Fruit fly (Drosophila melanogaster) whole organism, embryonic: ENCODE measurements around the gene Nsf2.
A peak's percentile ranks its signal among the peaks of the same experiment; 100 is the strongest.

ENCODE experiments used
- Bgb ChIP-seq: fragments of 200-800 bp; sonication (Bioruptor generic); IDR thresholded peaks from 2 replicates; pipeline ENCODE4 v1.3.6; 2022; ENCODE audit warnings: missing biosample characterization, missing genetic modification characterization; ENCODE audit not compliant: partially characterized antibody
- CG10321 ChIP-seq: fragments of 200-800 bp; sonication (Bioruptor generic); IDR thresholded peaks from 2 replicates; pipeline ENCODE4 v1.3.6; 2022; ENCODE audit warnings: missing biosample characterization, missing genetic modification characterization
- CG10543 ChIP-seq: fragments of 200-800 bp; sonication (Bioruptor generic); optimal IDR thresholded peaks from 3 replicates; lab custom pipeline; 2017; ENCODE audit warnings: missing biosample characterization, mild to moderate bottlenecking, missing genetic modification characterization, moderate library complexity
- CG11247 ChIP-seq: fragments of 200-800 bp; sonication (Bioruptor generic); IDR thresholded peaks from 2 replicates; pipeline ENCODE4 v1.3.6; 2022; ENCODE audit warnings: missing biosample characterization, missing genetic modification characterization
- CG12659 ChIP-seq: fragments of 200-800 bp; sonication (Bioruptor generic); optimal IDR thresholded peaks from 3 replicates; lab custom pipeline; 2017; ENCODE audit warnings: mild to moderate bottlenecking, missing biosample characterization, missing genetic modification reagents, missing genetic modification characterization
- CG17359 ChIP-seq: fragments of 200-800 bp; sonication (Bioruptor generic); optimal IDR thresholded peaks from 3 replicates; lab custom pipeline; 2018; ENCODE audit warnings: missing biosample characterization, mild to moderate bottlenecking, missing genetic modification characterization, moderate library complexity
- CG17385 ChIP-seq: fragments of 200-800 bp; sonication (Bioruptor generic); optimal IDR thresholded peaks from 3 replicates; lab custom pipeline; 2018; ENCODE audit warnings: missing biosample characterization, mild to moderate bottlenecking, missing genetic modification characterization
- CG31388 ChIP-seq: fragments of 200-800 bp; sonication (Bioruptor generic); optimal IDR thresholded peaks from 2 replicates; lab custom pipeline; 2016; ENCODE audit warnings: missing biosample characterization, missing genetic modification characterization
- CG31441 ChIP-seq: fragments of 200-800 bp; sonication (Bioruptor generic); IDR thresholded peaks from 2 replicates; pipeline ENCODE4 v1.3.6; 2022; ENCODE audit warnings: missing biosample characterization, missing genetic modification characterization
- CG32532 ChIP-seq: fragments of 200-800 bp; sonication (Bioruptor generic); IDR thresholded peaks from 2 replicates; pipeline ENCODE4 v1.3.6; 2022; ENCODE audit warnings: missing biosample characterization, missing genetic modification characterization
- CG34224 ChIP-seq: fragments of 200-800 bp; sonication (Bioruptor generic); IDR thresholded peaks from 3 replicates; pipeline ENCODE4 v1.3.6; 2022; ENCODE audit warnings: missing biosample characterization, missing genetic modification characterization; ENCODE audit not compliant: partially characterized antibody
- CG6272 ChIP-seq: fragments of 200-800 bp; sonication (Bioruptor generic); IDR thresholded peaks from 2 replicates; pipeline ENCODE4 v1.3.6; 2022; ENCODE audit warnings: missing biosample characterization, missing genetic modification characterization
- CG8388 ChIP-seq: fragments of 200-800 bp; sonication (Bioruptor generic); optimal IDR thresholded peaks from 2 replicates; lab custom pipeline; 2019; ENCODE audit warnings: missing biosample characterization, mild to moderate bottlenecking, missing genetic modification characterization, moderate library complexity
- CG8478 ChIP-seq: fragments of >200 bp; optimal IDR thresholded peaks from 2 replicates; lab custom pipeline; 2018
- CTCF ChIP-seq: fragments of 200-800 bp; sonication (Bioruptor generic); optimal IDR thresholded peaks from 2 replicates; lab custom pipeline; 2017; ENCODE audit warnings: missing biosample characterization, mild to moderate bottlenecking, missing genetic modification characterization, moderate library complexity
- CoRest ChIP-seq: fragments of 200-800 bp; sonication (Bioruptor generic); optimal IDR thresholded peaks from 3 replicates; lab custom pipeline; 2018; ENCODE audit warnings: missing biosample characterization, mild to moderate bottlenecking, missing genetic modification characterization, moderate library complexity
- Dll ChIP-seq: fragments of 200-800 bp; sonication (Bioruptor generic); IDR thresholded peaks from 4 replicates; pipeline ENCODE4 v1.3.6; 2022; ENCODE audit warnings: missing biosample characterization, missing genetic modification characterization; ENCODE audit not compliant: partially characterized antibody
- Ets97D ChIP-seq: fragments of 200-800 bp; sonication (Bioruptor generic); optimal IDR thresholded peaks from 3 replicates; lab custom pipeline; 2016; ENCODE audit warnings: missing biosample characterization, missing genetic modification characterization
- Fer1 ChIP-seq: fragments of 200-800 bp; sonication (Bioruptor generic); optimal IDR thresholded peaks from 2 replicates; lab custom pipeline; 2017; ENCODE audit warnings: missing biosample characterization, mild to moderate bottlenecking, missing genetic modification characterization
- GATAe ChIP-seq: fragments of 200-800 bp; sonication (Bioruptor generic); conservative IDR thresholded peaks from 2 replicates; pipeline ENCODE4 v1.3.6; 2022; ENCODE audit warnings: missing biosample characterization, missing genetic modification characterization
- Hey ChIP-seq: fragments of 200-800 bp; sonication (Bioruptor generic); optimal IDR thresholded peaks from 3 replicates; lab custom pipeline; 2018; ENCODE audit warnings: missing biosample characterization, mild to moderate bottlenecking, missing genetic modification characterization
- HmgZ ChIP-seq: fragments of 200-800 bp; sonication (Bioruptor generic); optimal IDR thresholded peaks from 2 replicates; lab custom pipeline; 2018; ENCODE audit warnings: missing biosample characterization, mild to moderate bottlenecking, missing genetic modification characterization
- Hr39 ChIP-seq: fragments of >200 bp; optimal IDR thresholded peaks from 2 replicates; lab custom pipeline; 2017
- Hr78 ChIP-seq, 2 experiments: fragments of 200-800 bp in 1 of 2; fragments of >200 bp in 1 of 2; sonication (Bioruptor generic) in 1 of 2; optimal IDR thresholded peaks; 2 replicates each; lab custom pipeline; 2017 to 2019; ENCODE audit warnings: missing biosample characterization in 2 of 2, missing genetic modification characterization in 2 of 2, mild to moderate bottlenecking in 1 of 2, moderate library complexity in 1 of 2
- Hsf ChIP-seq: fragments of 200-800 bp; sonication (Bioruptor generic); optimal IDR thresholded peaks from 3 replicates; lab custom pipeline; 2016; ENCODE audit warnings: missing biosample characterization, missing genetic modification characterization
- Nf-YA ChIP-seq: fragments of 200-800 bp; sonication (Bioruptor generic); IDR thresholded peaks from 2 replicates; pipeline ENCODE4 v1.3.6; 2022; ENCODE audit warnings: missing biosample characterization, missing genetic modification characterization
- Six4 ChIP-seq: fragments of 200-800 bp; sonication (Bioruptor generic); optimal IDR thresholded peaks from 2 replicates; lab custom pipeline; 2016; ENCODE audit warnings: missing biosample characterization, missing genetic modification characterization
- Spps ChIP-seq: fragments of 200-800 bp; sonication (Bioruptor generic); optimal IDR thresholded peaks from 2 replicates; lab custom pipeline; 2018; ENCODE audit warnings: missing biosample characterization, mild to moderate bottlenecking, missing genetic modification characterization
- Trl ChIP-seq, 3 experiments: fragments of >200 bp in 2 of 3; fragments of 200-800 bp in 1 of 3; sonication (Bioruptor generic) in 1 of 3; optimal IDR thresholded peaks; 2 replicates in 1 of 3; 3 replicates in 2 of 3; lab custom pipeline; 2016 to 2017; ENCODE audit warnings: missing biosample characterization in 1 of 3, missing genetic modification characterization in 1 of 3
- cato ChIP-seq: fragments of 200-800 bp; sonication (Bioruptor generic); optimal IDR thresholded peaks from 2 replicates; lab custom pipeline; 2016; ENCODE audit warnings: missing biosample characterization, missing genetic modification characterization, borderline replicate concordance
- cg ChIP-seq: fragments of 200-800 bp; sonication (Bioruptor generic); optimal IDR thresholded peaks from 3 replicates; lab custom pipeline; 2019; ENCODE audit warnings: missing biosample characterization, mild to moderate bottlenecking, missing genetic modification characterization, moderate library complexity
- ci ChIP-seq: fragments of 200-800 bp; sonication (Bioruptor generic); IDR thresholded peaks from 3 replicates; pipeline ENCODE4 v1.3.6; 2022; ENCODE audit warnings: missing biosample characterization, missing genetic modification characterization
- crol ChIP-seq: fragments of 200-800 bp; sonication (Bioruptor generic); IDR thresholded peaks from 2 replicates; pipeline ENCODE4 v1.3.6; 2022; ENCODE audit warnings: missing biosample characterization, missing genetic modification characterization
- cwo ChIP-seq: fragments of 200-800 bp; sonication (Bioruptor generic); optimal IDR thresholded peaks from 3 replicates; lab custom pipeline; 2017; ENCODE audit warnings: missing biosample characterization, missing genetic modification characterization, mild to moderate bottlenecking, moderate library complexity, missing genetic modification reagents
- en ChIP-seq: fragments of 200-800 bp; sonication (Bioruptor generic); optimal IDR thresholded peaks from 2 replicates; lab custom pipeline; 2016; ENCODE audit warnings: missing biosample characterization, missing genetic modification characterization
- ewg ChIP-seq: fragments of 200-800 bp; sonication (Bioruptor generic); optimal IDR thresholded peaks from 3 replicates; lab custom pipeline; 2017; ENCODE audit warnings: mild to moderate bottlenecking, missing biosample characterization, missing genetic modification reagents, missing genetic modification characterization
- eyg ChIP-seq: fragments of 200-800 bp; sonication (Bioruptor generic); optimal IDR thresholded peaks from 3 replicates; lab custom pipeline; 2016; ENCODE audit warnings: missing biosample characterization, missing genetic modification characterization
- jing ChIP-seq: fragments of 200-800 bp; sonication (Bioruptor generic); optimal IDR thresholded peaks from 2 replicates; lab custom pipeline; 2018; ENCODE audit warnings: missing biosample characterization, mild to moderate bottlenecking, missing genetic modification characterization
- lov ChIP-seq, 2 experiments: fragments of 200-800 bp in 1 of 2; fragments of >200 bp in 1 of 2; sonication (Bioruptor generic) in 1 of 2; IDR thresholded peaks in 1 of 2; optimal IDR thresholded peaks in 1 of 2; 2 replicates in 1 of 2; 3 replicates in 1 of 2; pipeline versions ENCODE4 v1.3.6 to Lab custom; 2017 to 2022; ENCODE audit warnings: missing biosample characterization in 1 of 2, missing genetic modification characterization in 1 of 2
- nmo ChIP-seq: fragments of 200-800 bp; sonication (Bioruptor generic); optimal IDR thresholded peaks from 2 replicates; lab custom pipeline; 2018; ENCODE audit warnings: missing biosample characterization, mild to moderate bottlenecking, missing genetic modification characterization, moderate library complexity
- pb ChIP-seq: fragments of 200-800 bp; sonication (Bioruptor generic); optimal IDR thresholded peaks from 3 replicates; lab custom pipeline; 2016; ENCODE audit warnings: missing biosample characterization, missing genetic modification characterization
- pros ChIP-seq: fragments of 200-800 bp; sonication (Bioruptor generic); optimal IDR thresholded peaks from 3 replicates; lab custom pipeline; 2019; ENCODE audit warnings: missing biosample characterization, mild to moderate bottlenecking, missing genetic modification characterization, moderate library complexity
- schlank ChIP-seq: fragments of 200-800 bp; sonication (Bioruptor generic); optimal IDR thresholded peaks from 2 replicates; lab custom pipeline; 2018; ENCODE audit warnings: missing biosample characterization, mild to moderate bottlenecking, missing genetic modification characterization
- seq ChIP-seq: fragments of 200-800 bp; sonication (Bioruptor generic); IDR thresholded peaks from 2 replicates; pipeline ENCODE4 v1.3.6; 2022; ENCODE audit warnings: missing biosample characterization, missing genetic modification characterization
- slou ChIP-seq: fragments of 200-800 bp; sonication (Bioruptor generic); optimal IDR thresholded peaks from 3 replicates; lab custom pipeline; 2016; ENCODE audit warnings: missing biosample characterization, missing genetic modification characterization
- trh ChIP-seq: fragments of 200-800 bp; sonication (Bioruptor generic); optimal IDR thresholded peaks from 2 replicates; lab custom pipeline; 2016; ENCODE audit warnings: missing biosample characterization, missing genetic modification characterization
- twi ChIP-seq: fragments of 200-800 bp; optimal IDR thresholded peaks from 2 replicates; lab custom pipeline; 2019; ENCODE audit warnings: missing biosample characterization, mild to moderate bottlenecking, missing genetic modification characterization, moderate library complexity
- vvl ChIP-seq: fragments of 200-800 bp; sonication (Bioruptor generic); IDR thresholded peaks from 2 replicates; pipeline ENCODE4 v1.3.6; 2022; ENCODE audit warnings: missing biosample characterization, missing genetic modification characterization
- yki ChIP-seq: fragments of >200 bp; optimal IDR thresholded peaks from 3 replicates; lab custom pipeline; 2018
- zen2 ChIP-seq: fragments of 200-800 bp; sonication (Bioruptor generic); IDR thresholded peaks from 3 replicates; pipeline ENCODE4 v1.3.6; 2022; ENCODE audit warnings: missing biosample characterization, missing genetic modification characterization; ENCODE audit not compliant: partially characterized antibody

Gene Nsf2

DNA sequence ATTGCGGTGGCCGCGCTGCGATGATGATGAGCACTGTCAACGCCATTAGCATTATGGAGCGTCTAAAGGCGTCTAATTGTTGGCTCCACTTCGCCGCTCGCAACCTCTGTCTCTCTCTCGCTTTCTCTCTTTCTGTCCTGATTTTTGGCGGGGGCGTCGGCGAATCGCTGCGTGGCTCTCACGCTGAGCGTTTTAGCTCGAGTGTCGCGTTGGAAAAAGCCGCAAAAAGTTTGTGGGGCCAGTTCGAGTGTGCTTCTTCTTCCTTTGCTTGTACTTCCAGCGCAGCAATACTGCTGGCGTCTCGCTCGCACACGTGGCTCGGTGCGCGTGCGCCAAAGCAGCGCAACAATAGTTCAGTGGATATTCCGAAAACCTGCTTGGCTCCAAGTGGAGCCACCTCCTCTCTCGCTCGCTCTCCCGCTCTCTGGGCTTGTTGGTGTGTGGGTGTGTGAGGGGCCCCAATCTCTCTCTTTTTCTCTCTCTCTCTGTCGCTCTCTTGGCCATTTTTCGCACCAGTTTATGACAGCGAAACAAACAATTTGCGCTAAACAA is 37.2 kb upstream of the Nsf2 start, which contains the start of gene E5 (continued):
- TF ChIP-seq eyg (GFP tag; lab: Kevin White, UChicago) (no peak), cato (GFP tag; lab: Kevin White, UChicago) (no peak), CG17359 (tag; lab: Kevin White, UChicago) (no peak), Dll (GFP tag; lab: Robert Waterston, UW) (0 out of 4 replicates have a peak, but pooled peaks have one; percentile 24), lov (optimal IDR thresholded peaks at IDR 0.05; lab: Kevin White, UChicago) (no peak), lov (GFP tag; IDR thresholded peaks at IDR 0.05; lab: Robert Waterston, UW) (no peak), CG32532 (GFP tag; lab: Robert Waterston, UW) (peak; percentile 31; the same call in 1 of the 2 replicates), vvl (GFP tag; lab: Robert Waterston, UW) (peak; percentile 67), CG8478 (lab: Kevin White, UChicago) (peak; percentile 93), Bgb (peak; percentile 48; the same call in 1 of the 2 replicates), CG17385 (GFP tag; lab: Kevin White, UChicago) (peak; percentile 95), nmo (GFP tag; lab: Kevin White, UChicago) (peak; percentile 3), GATAe (GFP tag; lab: Robert Waterston, UW) (no peak), Six4 (no peak), pb (GFP tag; lab: Kevin White, UChicago) (no peak), CG31388 (GFP tag; lab: Kevin White, UChicago) (no peak), CG31441 (GFP tag; lab: Robert Waterston, UW) (no peak), twi (tag; lab: Kevin White, UChicago) (no peak), Fer1 (GFP tag; lab: Kevin White, UChicago) (no peak), Ets97D (GFP tag; lab: Kevin White, UChicago) (no peak), pros (GFP tag; lab: Kevin White, UChicago) (no peak), CG11247 (GFP tag; lab: Robert Waterston, UW) (no peak), CoRest (peak; percentile 58), ewg (GFP tag; lab: Kevin White, UChicago) (peak; percentile 89), Hr78 (GFP tag; optimal IDR thresholded peaks at IDR 0.05; lab: Kevin White, UChicago) (no peak), yki (peak; percentile 77), Hey (no peak), en (GFP tag; lab: Kevin White, UChicago) (no peak), CG8388 (GFP tag; lab: Kevin White, UChicago) (no peak), zen2 (GFP tag; lab: Robert Waterston, UW) (0 out of 3 replicates have a peak, but pooled peaks have one; percentile 29), Spps (tag; lab: Kevin White, UChicago) (no peak), seq (GFP tag; lab: Robert Waterston, UW) (peak; percentile 30; the same call in 1 of the 2 replicates), CG10321 (GFP tag; lab: Robert Waterston, UW) (peak; percentile 99), CG10543 (GFP tag; lab: Kevin White, UChicago) (no peak), Hsf (no peak), CG12659 (GFP tag; lab: Kevin White, UChicago) (no peak), Nf-YA (GFP tag; lab: Robert Waterston, UW) (peak; percentile 94), cwo (GFP tag; lab: Kevin White, UChicago) (no peak), ci (GFP tag; lab: Robert Waterston, UW) (peak; percentile 40; the same call in 2 of the 3 replicates), slou (GFP tag; lab: Kevin White, UChicago) (no peak), CTCF (GFP tag; lab: Kevin White, UChicago) (no peak), CG6272 (GFP tag; lab: Robert Waterston, UW) (no peak), jing (GFP tag; lab: Kevin White, UChicago) (peak; percentile 49), trh (no peak), Trl (optimal IDR thresholded peaks at IDR 0.05; lab: Kevin White, UChicago) (peak; percentile 92 to 93), Trl (GFP tag; optimal IDR thresholded peaks at IDR 0.05; lab: Kevin White, UChicago) (peak; percentile 43), CG34224 (GFP tag; lab: Robert Waterston, UW) (peak; percentile 68; the same call in 2 of the 3 replicates), HmgZ (tag; lab: Kevin White, UChicago) (peak; percentile 25), cg (GFP tag; lab: Kevin White, UChicago) (peak; percentile 74), Hr39 (lab: Kevin White, UChicago) (no peak), crol (peak; percentile 77), schlank (tag; lab: Kevin White, UChicago) (no peak)
